Worm (Caenorhabditis elegans) whole organism, late embryonic: Measurements from ENCODE around the gene W01D2.3.

Source experiments
- C38D4.7 ChIP-seq: fragments of 200-800 bp; sonication (Bioruptor generic); optimal IDR thresholded peaks from 2 replicates; lab custom pipeline; 2018; ENCODE audit warnings: mild to moderate bottlenecking, missing genetic modification characterization, moderate library complexity, missing compliant biosample characterization
- F13H6.1 ChIP-seq: sonication (generic microtip); optimal IDR thresholded peaks from 2 replicates; lab custom pipeline; 2016; ENCODE audit warnings: missing genetic modification characterization, missing compliant biosample characterization
- K09A11.1 ChIP-seq: sonication (generic microtip); optimal IDR thresholded peaks from 2 replicates; lab custom pipeline; 2017; ENCODE audit warnings: antibody characterized with exemption, mild to moderate bottlenecking, missing genetic modification characterization, missing compliant biosample characterization; ENCODE audit not compliant: insufficient read depth
- T23F11.4 ChIP-seq: fragments of 200-800 bp; sonication (Bioruptor generic); optimal IDR thresholded peaks from 2 replicates; lab custom pipeline; 2018; ENCODE audit warnings: mild to moderate bottlenecking, missing genetic modification characterization, missing compliant biosample characterization
- Y22D7AL.16 ChIP-seq: sonication (generic microtip); optimal IDR thresholded peaks from 2 replicates; lab custom pipeline; 2016; ENCODE audit warnings: missing genetic modification characterization, missing compliant biosample characterization
- ahr-1 ChIP-seq: sonication (generic microtip); optimal IDR thresholded peaks from 2 replicates; lab custom pipeline; 2016; ENCODE audit warnings: missing genetic modification characterization, missing compliant biosample characterization
- ama-1 ChIP-seq: fragments of 150-350 bp; optimal IDR thresholded peaks from 2 replicates; lab custom pipeline; 2014
- ceh-18 ChIP-seq: sonication (generic microtip); optimal IDR thresholded peaks from 2 replicates; lab custom pipeline; 2016; ENCODE audit warnings: missing genetic modification characterization, missing compliant biosample characterization
- ceh-19 ChIP-seq: fragments of 200-800 bp; sonication (Bioruptor generic); optimal IDR thresholded peaks from 2 replicates; lab custom pipeline; 2018; ENCODE audit warnings: mild to moderate bottlenecking, missing genetic modification characterization, missing compliant biosample characterization
- ceh-2 ChIP-seq: sonication (generic microtip); optimal IDR thresholded peaks from 2 replicates; lab custom pipeline; 2016; ENCODE audit warnings: missing genotype, missing genetic modification characterization, missing compliant biosample characterization
- ceh-24 ChIP-seq: sonication (generic microtip); optimal IDR thresholded peaks from 2 replicates; lab custom pipeline; 2016; ENCODE audit warnings: mild to moderate bottlenecking, missing genetic modification characterization, missing compliant biosample characterization
- ceh-31 ChIP-seq: sonication (generic microtip); optimal IDR thresholded peaks from 2 replicates; lab custom pipeline; 2016; ENCODE audit warnings: missing genetic modification characterization, missing compliant biosample characterization
- ceh-45 ChIP-seq: fragments of 200-800 bp; sonication (Bioruptor generic); IDR thresholded peaks from 2 replicates; pipeline ENCODE4 v1.3.6; 2022; ENCODE audit warnings: missing genetic modification reagents, missing genetic modification characterization, missing compliant biosample characterization
- che-1 ChIP-seq: sonication (generic microtip); optimal IDR thresholded peaks from 2 replicates; lab custom pipeline; 2016; ENCODE audit warnings: mild to moderate bottlenecking, missing genetic modification characterization, missing compliant biosample characterization
- dmd-4 ChIP-seq: sonication (generic microtip); optimal IDR thresholded peaks from 2 replicates; lab custom pipeline; 2016; ENCODE audit warnings: borderline replicate concordance, missing genetic modification characterization, missing compliant biosample characterization
- dve-1 ChIP-seq: sonication (generic microtip); optimal IDR thresholded peaks from 2 replicates; lab custom pipeline; 2017; ENCODE audit warnings: antibody characterized with exemption, mild to moderate bottlenecking, missing genetic modification characterization, missing compliant biosample characterization
- elt-4 ChIP-seq: sonication (generic microtip); optimal IDR thresholded peaks from 2 replicates; lab custom pipeline; 2016; ENCODE audit warnings: missing genetic modification characterization, missing compliant biosample characterization
- fax-1 ChIP-seq: sonication (generic microtip); optimal IDR thresholded peaks from 2 replicates; lab custom pipeline; 2016; ENCODE audit warnings: missing genotype, missing genetic modification characterization, missing compliant biosample characterization
- fkh-10 ChIP-seq: fragments of 150-350 bp; optimal IDR thresholded peaks from 2 replicates; lab custom pipeline; 2014; ENCODE audit warnings: missing biosample characterization, missing genetic modification reagents, missing genetic modification characterization
- fkh-6 ChIP-seq: sonication (generic microtip); optimal IDR thresholded peaks from 2 replicates; lab custom pipeline; 2016; ENCODE audit warnings: missing genetic modification characterization, missing compliant biosample characterization
- gmeb-2 ChIP-seq: sonication (generic microtip); optimal IDR thresholded peaks from 2 replicates; lab custom pipeline; 2016; ENCODE audit warnings: missing genetic modification characterization, inconsistent platforms, missing compliant biosample characterization
- hlh-8 ChIP-seq: sonication (generic microtip); optimal IDR thresholded peaks from 2 replicates; lab custom pipeline; 2016; ENCODE audit warnings: missing genotype, missing genetic modification characterization, missing compliant biosample characterization
- lim-6 ChIP-seq: sonication (generic microtip); optimal IDR thresholded peaks from 2 replicates; lab custom pipeline; 2016; ENCODE audit warnings: missing genetic modification characterization, missing compliant biosample characterization
- lin-11 ChIP-seq: fragments of 200-800 bp; sonication (Bioruptor generic); optimal IDR thresholded peaks from 2 replicates; lab custom pipeline; 2018; ENCODE audit warnings: mild to moderate bottlenecking, missing genetic modification characterization, missing compliant biosample characterization
- nfya-1 ChIP-seq: sonication (generic microtip); optimal IDR thresholded peaks from 2 replicates; lab custom pipeline; 2017; ENCODE audit warnings: missing genetic modification characterization, mild to moderate bottlenecking, missing compliant biosample characterization, antibody characterized with exemption, moderate library complexity
- nhr-11 ChIP-seq: fragments of 150-350 bp; optimal IDR thresholded peaks from 2 replicates; lab custom pipeline; 2014; ENCODE audit warnings: missing biosample characterization, missing genetic modification characterization
- nhr-232 ChIP-seq: sonication (generic microtip); optimal IDR thresholded peaks from 2 replicates; lab custom pipeline; 2016; ENCODE audit warnings: missing genetic modification characterization, missing compliant biosample characterization
- npax-4 ChIP-seq: sonication (generic microtip); optimal IDR thresholded peaks from 2 replicates; lab custom pipeline; 2016; ENCODE audit warnings: missing genetic modification characterization, missing compliant biosample characterization
- odd-2 ChIP-seq: sonication (generic microtip); optimal IDR thresholded peaks from 2 replicates; lab custom pipeline; 2017; ENCODE audit warnings: antibody characterized with exemption, mild to moderate bottlenecking, missing genetic modification characterization, missing compliant biosample characterization
- pag-3 ChIP-seq: sonication (generic microtip); optimal IDR thresholded peaks from 2 replicates; lab custom pipeline; 2016; ENCODE audit warnings: missing compliant biosample characterization, missing genetic modification characterization, borderline replicate concordance
- pat-9 ChIP-seq: fragments of 200-800 bp; sonication (Bioruptor generic); optimal IDR thresholded peaks from 2 replicates; lab custom pipeline; 2018; ENCODE audit warnings: mild to moderate bottlenecking, missing genetic modification characterization, moderate library complexity, missing compliant biosample characterization
- pax-1 ChIP-seq: fragments of 150-350 bp; optimal IDR thresholded peaks from 2 replicates; lab custom pipeline; 2014; ENCODE audit warnings: missing biosample characterization, missing genetic modification characterization
- pha-4 ChIP-seq: fragments of 150-350 bp; optimal IDR thresholded peaks from 2 replicates; lab custom pipeline; 2018; ENCODE audit warnings: missing biosample characterization, missing genetic modification reagents, missing genetic modification characterization
- pros-1 ChIP-seq: fragments of 150-350 bp; optimal IDR thresholded peaks from 2 replicates; lab custom pipeline; 2014; ENCODE audit warnings: missing biosample characterization, missing genetic modification reagents, missing genetic modification characterization
- ref-2 ChIP-seq: sonication (generic microtip); optimal IDR thresholded peaks from 2 replicates; lab custom pipeline; 2016; ENCODE audit warnings: missing genetic modification characterization, missing compliant biosample characterization
- rnt-1 ChIP-seq: sonication (generic microtip); optimal IDR thresholded peaks from 2 replicates; lab custom pipeline; 2016; ENCODE audit warnings: missing genetic modification characterization, missing compliant biosample characterization
- sdc-2 ChIP-seq: sonication (generic microtip); optimal IDR thresholded peaks from 2 replicates; lab custom pipeline; 2016; ENCODE audit warnings: missing genotype, missing genetic modification characterization, missing compliant biosample characterization
- sox-4 ChIP-seq: sonication (generic microtip); optimal IDR thresholded peaks from 2 replicates; lab custom pipeline; 2017; ENCODE audit warnings: mild to moderate bottlenecking, missing genetic modification characterization, inconsistent platforms, missing compliant biosample characterization
- tbx-2 ChIP-seq: sonication (generic microtip); optimal IDR thresholded peaks from 2 replicates; lab custom pipeline; 2016; ENCODE audit warnings: missing genetic modification characterization, missing compliant biosample characterization
- ttx-3 ChIP-seq: sonication (generic microtip); optimal IDR thresholded peaks from 2 replicates; lab custom pipeline; 2016; ENCODE audit warnings: missing genetic modification reagents, missing genetic modification characterization, missing compliant biosample characterization
- unc-3 ChIP-seq, 2 experiments: fragments of 200-800 bp in 1 of 2; sonication (Bioruptor generic) in 1 of 2; sonication (generic microtip) in 1 of 2; conservative IDR thresholded peaks in 1 of 2; optimal IDR thresholded peaks in 1 of 2; 2 replicates each; pipeline versions ENCODE4 v1.3.6 to Lab custom; 2016 to 2022; ENCODE audit warnings: missing compliant biosample characterization in 2 of 2, missing genetic modification characterization in 2 of 2, missing genetic modification reagents in 1 of 2
- unc-42 ChIP-seq: sonication (generic microtip); optimal IDR thresholded peaks from 2 replicates; lab custom pipeline; 2016; ENCODE audit warnings: missing genotype, missing genetic modification characterization, missing compliant biosample characterization
- unc-55 ChIP-seq: sonication (generic microtip); optimal IDR thresholded peaks from 2 replicates; lab custom pipeline; 2017; ENCODE audit warnings: missing biosample characterization, missing genetic modification reagents, missing genetic modification characterization
- unc-86 ChIP-seq: sonication (generic microtip); optimal IDR thresholded peaks from 2 replicates; lab custom pipeline; 2016; ENCODE audit warnings: missing genetic modification characterization, missing compliant biosample characterization

The W01D2.3 gene

DNA sequence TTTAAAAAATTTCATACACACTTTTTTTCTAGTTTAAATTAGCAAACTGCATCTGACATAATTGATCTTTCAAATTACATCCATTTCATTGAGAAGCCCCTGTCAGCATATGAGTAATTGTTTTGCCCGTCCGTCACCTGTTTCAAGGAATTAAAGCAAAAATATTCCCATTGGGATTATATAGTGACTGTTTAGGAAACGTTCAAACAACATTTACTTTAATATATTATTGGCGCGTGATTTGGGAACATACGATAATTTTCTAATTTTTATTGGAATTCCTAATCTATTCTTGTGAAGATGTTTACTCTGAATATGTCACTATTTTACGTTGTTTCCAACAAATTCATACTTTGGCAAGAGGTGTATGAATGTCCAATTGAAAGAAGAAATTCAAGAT lies 1.6 kb upstream of the W01D2.3 start, which contains the start of gene srt-11:
srt-11 (plus strand) TSS at position 301 of the 400 bp plus-strand sequence.
- TF ChIP-seq rnt-1 (tag; lab: Kevin White, UChicago) (no peak), ttx-3 (tag; lab: Kevin White, UChicago) (no peak), nhr-232 (no peak), dmd-4 (tag; lab: Kevin White, UChicago) (no peak), T23F11.4 (no peak), hlh-8 (no peak), pax-1 (no peak), lim-6 (no peak), pha-4 (tag; lab: Kevin White, UChicago) (no peak), ceh-18 (tag; lab: Kevin White, UChicago) (no peak), che-1 (tag; lab: Kevin White, UChicago) (no peak), pros-1 (tag; lab: Kevin White, UChicago) (no peak), ama-1 (lab: Kevin White, UChicago) (no peak)

- TF ChIP-seq unc-55 (GFP tag; lab: Kevin White, UChicago) (no peak), lin-11 (tag; lab: Kevin White, UChicago) (no peak), unc-3 (GFP tag; conservative IDR thresholded peaks at IDR 0.05; lab: Robert Waterston, UW) (0 out of 2 replicates have a peak, but pooled peaks have one; percentile 17), unc-3 (tag; optimal IDR thresholded peaks at IDR 0.05; lab: Kevin White, UChicago) (no peak), npax-4 (tag; lab: Kevin White, UChicago) (no peak)
- TF ChIP-seq, all 69 proteins: peak for 1
Observed at ce11 chrII:14801086-14801531, 3.0 kb downstream of the W01D2.3 start.

DNA sequence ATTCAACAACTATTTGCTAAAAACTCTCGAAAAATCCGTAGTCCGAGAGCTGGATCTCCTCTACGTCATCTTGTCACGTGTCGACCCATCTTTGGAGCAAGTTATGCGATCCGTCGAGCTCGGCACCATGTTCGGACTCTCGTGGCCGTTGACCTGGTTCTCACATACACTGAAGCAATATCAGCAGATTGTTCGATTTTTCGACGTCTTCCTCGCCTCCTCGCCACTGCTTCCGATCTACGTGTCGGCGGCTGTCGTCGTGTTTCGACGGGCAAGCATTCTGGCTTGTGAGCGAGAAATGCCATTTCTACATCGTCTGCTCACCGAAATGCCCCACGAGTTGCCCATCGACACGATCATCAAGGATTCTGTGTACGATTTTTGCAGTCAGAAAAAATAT lies 4.7 kb downstream of the W01D2.3 start:
- TF ChIP-seq ama-1 (lab: Kevin White, UChicago) = no peak
- no peak for TF ChIP-seq odd-2 (tag; lab: Kevin White, UChicago)
- no peak for TF ChIP-seq ceh-31 (tag; lab: Kevin White, UChicago)
- TF ChIP-seq ahr-1 = no peak
- no peak for TF ChIP-seq Y22D7AL.16
- TF ChIP-seq fkh-6 = no peak

- TF ChIP-seq K09A11.1 (peak; percentile 4), F13H6.1 (tag; lab: Kevin White, UChicago) (no peak)
- TF ChIP-seq, all 69 proteins: peak for 1
Observed at ce11 chrII:14798047-14798522, 6.0 kb downstream of the W01D2.3 start, which contains the start of gene tbc-20. Gene tbc-20 (plus strand): TSS chrII:14798472.

DNA sequence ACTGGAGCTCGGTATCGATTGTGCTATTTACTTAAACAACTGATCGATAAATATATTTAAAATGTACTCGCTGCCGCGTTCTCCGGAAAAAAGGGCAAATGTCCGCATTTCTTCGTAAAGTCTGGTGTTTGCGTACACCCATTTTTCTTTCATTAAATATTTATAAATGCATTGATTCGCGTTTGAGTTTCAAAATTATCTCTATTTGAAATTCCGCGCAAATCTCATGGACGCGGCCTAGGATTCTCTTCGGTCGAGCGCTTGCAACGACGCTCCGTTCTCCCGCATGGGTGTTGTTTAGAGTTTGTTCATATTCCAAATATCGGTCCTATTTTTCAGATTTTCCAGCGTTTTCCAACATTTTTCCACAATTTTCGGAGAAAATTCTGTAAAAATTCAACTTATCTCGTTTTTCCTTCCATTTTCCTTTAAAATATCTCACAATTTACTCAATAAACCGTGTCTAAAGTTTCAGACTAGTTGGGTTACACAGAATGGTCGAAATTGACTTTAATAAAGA lies 9.1 kb downstream of the W01D2.3 start, which contains the start of gene eif-3.B:
eif-3.B (plus strand) TSS at position 470 of the 520 bp plus-strand sequence.
- TF ChIP-seq C38D4.7 (GFP tag; lab: Kevin White, UChicago) (no peak), sdc-2 (no peak), lin-11 (tag; lab: Kevin White, UChicago) (no peak), ceh-45 (GFP tag; lab: Robert Waterston, UW) (no peak), fkh-10 (GFP tag; lab: Kevin White, UChicago) (no peak), nhr-232 (peak; percentile 12), unc-86 (tag; lab: Kevin White, UChicago) (peak; percentile 56), ceh-24 (tag; lab: Kevin White, UChicago) (no peak), sox-4 (tag; lab: Kevin White, UChicago) (no peak), pat-9 (tag; lab: Kevin White, UChicago) (no peak), unc-42 (peak; percentile 93), ref-2 (tag; lab: Kevin White, UChicago) (peak; percentile 89), nfya-1 (tag; lab: Kevin White, UChicago) (peak; percentile 83), lim-6 (peak; percentile 83), fkh-6 (peak; percentile 79), gmeb-2 (tag; lab: Kevin White, UChicago) (no peak), fax-1 (tag; lab: Kevin White, UChicago) (peak; percentile 66), nhr-11 (no peak), rnt-1 (tag; lab: Kevin White, UChicago) (peak; percentile 78), K09A11.1 (peak; percentile 35), ceh-2 (tag; lab: Kevin White, UChicago) (peak; percentile 94), ceh-19 (GFP tag; lab: Kevin White, UChicago) (no peak), pag-3 (tag; lab: Kevin White, UChicago) (peak; percentile 23), tbx-2 (peak; percentile 94), elt-4 (no peak), dve-1 (tag; lab: Kevin White, UChicago) (peak; percentile 81), pha-4 (tag; lab: Kevin White, UChicago) (no peak)
